In genomic region chr2L:6127478-6127877, dm6 we compare ENCODE assay signal across 1 fruit fly cellular context.
TF ChIP-seq lines count a peak whose summit lies in the region.

WDR79 (minus strand) TSS chr2L:6127775.

TF ChIP-seq in whole organism, embryonic, 481 proteins besides CTCF, POLR2A, EP300 and RAD21 (continued from another document):
- TF ChIP-seq stwl (tag; optimal IDR thresholded peaks at IDR 0.05; lab: Kevin White, UChicago) = peak; percentile 84
